Worm (Caenorhabditis elegans): ENCODE results near the gene F39G3.5.

Gene F39G3.5

ce11 chrV:4698675-4699074, 23.7 kb upstream of the F39G3.5 start:
- TF ChIP-seq nhr-28 (tag; optimal IDR thresholded peaks at IDR 0.05) = no peak
- TF ChIP-seq nhr-76 (tag; optimal IDR thresholded peaks at IDR 0.05) = no peak
- no peak for TF ChIP-seq nhr-237 (tag; optimal IDR thresholded peaks at IDR 0.05)
- TF ChIP-seq elt-1 (tag; optimal IDR thresholded peaks at IDR 0.05) = no peak
- no peak for TF ChIP-seq daf-12 (tag; optimal IDR thresholded peaks at IDR 0.05)
- TF ChIP-seq ceh-82 (tag; optimal IDR thresholded peaks at IDR 0.05) = no peak
- TF ChIP-seq aly-2 (tag; optimal IDR thresholded peaks at IDR 0.05) = no peak
- TF ChIP-seq unc-39 (tag; optimal IDR thresholded peaks at IDR 0.05) = no peak
- TF ChIP-seq fkh-2 (tag; optimal IDR thresholded peaks at IDR 0.05) = no peak
- TF ChIP-seq elt-3 (tag; optimal IDR thresholded peaks at IDR 0.05) = no peak
- TF ChIP-seq ceh-28 (tag; optimal IDR thresholded peaks at IDR 0.05) = no peak
- no peak for TF ChIP-seq mdl-1 (tag; optimal IDR thresholded peaks at IDR 0.05)
- no peak for TF ChIP-seq pqm-1 (tag; optimal IDR thresholded peaks at IDR 0.05)
- no peak for TF ChIP-seq ceh-9 (tag; optimal IDR thresholded peaks at IDR 0.05)
- no peak for TF ChIP-seq nhr-25 (tag; optimal IDR thresholded peaks at IDR 0.05)

DNA sequence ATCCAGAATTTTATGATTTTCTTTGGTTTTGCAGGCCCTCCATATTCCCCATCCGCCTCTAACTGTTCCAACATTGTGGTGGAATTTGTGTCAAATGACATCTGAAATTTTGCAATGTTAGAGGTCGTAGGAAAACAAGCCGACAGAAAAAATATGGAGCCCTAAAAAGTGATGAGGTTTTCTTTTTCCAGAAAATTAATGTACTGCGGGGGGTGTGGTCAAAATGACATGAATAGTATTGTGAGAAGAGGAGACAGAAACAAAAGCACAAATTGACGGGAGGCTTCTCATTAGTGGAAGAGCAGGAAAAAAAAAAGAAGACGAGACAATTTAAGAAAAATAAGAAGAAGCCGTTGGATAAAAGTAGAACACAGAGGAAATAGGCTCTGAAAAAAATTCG, 22.2 kb upstream of the F39G3.5 start, which contains the start of gene ZC266.1:
ZC266.1 (minus strand) TSS at position 101 of the 400 bp plus-strand sequence.
- no peak for TF ChIP-seq fkh-10 (GFP tag; optimal IDR thresholded peaks at IDR 0.05)
- TF ChIP-seq mdl-1 (tag; optimal IDR thresholded peaks at IDR 0.05) = no peak
- no peak for TF ChIP-seq nhr-11 (tag; optimal IDR thresholded peaks at IDR 0.05)
- TF ChIP-seq nhr-25 (tag; optimal IDR thresholded peaks at IDR 0.05) = no peak
- no peak for TF ChIP-seq ama-1 (optimal IDR thresholded peaks at IDR 0.05)
- TF ChIP-seq nhr-12 (tag; optimal IDR thresholded peaks at IDR 0.05) = no peak
- no peak for TF ChIP-seq ztf-4 (tag; optimal IDR thresholded peaks at IDR 0.05)
- no peak for TF ChIP-seq lsy-12 (tag; optimal IDR thresholded peaks at IDR 0.05)

- TF ChIP-seq pha-4 (tag; optimal IDR thresholded peaks at IDR 0.05) = no peak
- TF ChIP-seq R02D3.7 (tag; optimal IDR thresholded peaks at IDR 0.05) = no peak
- TF ChIP-seq ceh-82 (tag; optimal IDR thresholded peaks at IDR 0.05) = no peak
- no peak for TF ChIP-seq nhr-23 (tag; optimal IDR thresholded peaks at IDR 0.05)
- no peak for TF ChIP-seq nhr-76 (tag; optimal IDR thresholded peaks at IDR 0.05)
- no peak for TF ChIP-seq sea-2 (GFP tag; optimal IDR thresholded peaks at IDR 0.05)
- no peak for TF ChIP-seq snpc-4 (tag; optimal IDR thresholded peaks at IDR 0.05)
- TF ChIP-seq tbx-2 (tag; optimal IDR thresholded peaks at IDR 0.05) = no peak
- TF ChIP-seq hmg-11 (tag; optimal IDR thresholded peaks at IDR 0.05) = no peak
- no peak for TF ChIP-seq lin-15B (tag; optimal IDR thresholded peaks at IDR 0.05)
- no peak for TF ChIP-seq mdl-1 (tag; optimal IDR thresholded peaks at IDR 0.05)
- TF ChIP-seq ztf-11 (tag; optimal IDR thresholded peaks at IDR 0.05) = no peak
- TF ChIP-seq fos-1 (tag; optimal IDR thresholded peaks at IDR 0.05) = no peak
- no peak for TF ChIP-seq elt-2 (tag; optimal IDR thresholded peaks at IDR 0.05)
- no peak for TF ChIP-seq nhr-67 (tag; optimal IDR thresholded peaks at IDR 0.05)
- no peak for TF ChIP-seq nhr-43 (tag; optimal IDR thresholded peaks at IDR 0.05; ENCODE audit: poor library complexity, severe bottlenecking)
- TF ChIP-seq nhr-25 (tag; optimal IDR thresholded peaks at IDR 0.05) = no peak
- no peak for TF ChIP-seq egl-27 (tag; optimal IDR thresholded peaks at IDR 0.05)
Measured at ce11 chrV:4707646-4708045, 14.8 kb upstream of the F39G3.5 start.

- TF ChIP-seq ZK546.5 (tag; optimal IDR thresholded peaks at IDR 0.05) (no peak), fos-1 (tag; optimal IDR thresholded peaks at IDR 0.05) (no peak), ceh-16 (tag; optimal IDR thresholded peaks at IDR 0.05) (no peak), nhr-23 (tag; optimal IDR thresholded peaks at IDR 0.05) (no peak), nhr-237 (tag; optimal IDR thresholded peaks at IDR 0.05) (no peak), eor-1 (tag; optimal IDR thresholded peaks at IDR 0.05) (no peak), elt-1 (tag; optimal IDR thresholded peaks at IDR 0.05) (no peak), mdl-1 (tag; optimal IDR thresholded peaks at IDR 0.05) (no peak), fkh-10 (GFP tag; optimal IDR thresholded peaks at IDR 0.05) (no peak), nhr-77 (tag; optimal IDR thresholded peaks at IDR 0.05) (no peak), snpc-4 (tag; optimal IDR thresholded peaks at IDR 0.05) (no peak), nhr-11 (tag; optimal IDR thresholded peaks at IDR 0.05) (no peak), nhr-28 (tag; optimal IDR thresholded peaks at IDR 0.05) (no peak), elt-2 (tag; optimal IDR thresholded peaks at IDR 0.05) (no peak)
Measured at ce11 chrV:4710464-4710863, 11.9 kb upstream of the F39G3.5 start, which contains the start of gene oac-24. TSS of gene oac-24 (plus strand) at chrV:4710764.

Measured in whole organism, L3 larva.